Fruit fly (Drosophila melanogaster): ENCODE measurements around the gene Usp16-45.

dm6 chrX:5419045-5419901 lies 2.1 kb upstream of the Usp16-45 start:
- TF ChIP-seq CG11617 (GFP tag; optimal IDR thresholded peaks at IDR 0.05) (peak; percentile 34), toe (GFP tag; optimal IDR thresholded peaks at IDR 0.05) (no peak), cic (GFP tag; optimal IDR thresholded peaks at IDR 0.05) (peak; percentile 25), ovo (GFP tag; optimal IDR thresholded peaks at IDR 0.05) (peak; percentile 32), kay (GFP tag; ENCODE audit: borderline replicate concordance) (no peak), CG12768 (GFP tag; optimal IDR thresholded peaks at IDR 0.05) (no peak), Crg-1 (GFP tag; optimal IDR thresholded peaks at IDR 0.05) (no peak), CG14711 (tag; optimal IDR thresholded peaks at IDR 0.05) (peak; percentile 40), cnc (optimal IDR thresholded peaks at IDR 0.05) (no peak)

All from whole organism, adult.